Fruit fly (Drosophila melanogaster): ENCODE measurements around the gene nab.

nab gene

dm6 chr3L:4138804-4139521 lies 21.8 kb downstream of the nab start, which contains the start of the genes Rop and Ras64B (continued):
- TF ChIP-seq CG31441 (GFP tag; IDR thresholded peaks at IDR 0.05) (peak; percentile 30; the same call in 1 of the 2 replicates), otp (GFP tag; IDR thresholded peaks at IDR 0.05) (0 out of 3 replicates have a peak, but pooled peaks have one; percentile 10), trh (GFP tag; optimal IDR thresholded peaks at IDR 0.05) (no peak), Atf6 (GFP tag; IDR thresholded peaks at IDR 0.05) (no peak), CG31365 (tag; optimal IDR thresholded peaks at IDR 0.05) (no peak), CTCF (GFP tag; optimal IDR thresholded peaks at IDR 0.05) (peak; percentile 29), dysf (GFP tag; IDR thresholded peaks at IDR 0.05) (no peak), shn (GFP tag; optimal IDR thresholded peaks at IDR 0.05) (peak; percentile 4), CG11560 (tag; IDR thresholded peaks at IDR 0.05) (no peak), org-1 (GFP tag; optimal IDR thresholded peaks at IDR 0.05) (no peak), ash1 (GFP tag; optimal IDR thresholded peaks at IDR 0.05) (peak; percentile 4), chif (GFP tag; optimal IDR thresholded peaks at IDR 0.05) (no peak), her (GFP tag; optimal IDR thresholded peaks at IDR 0.05) (peak; percentile 17), CG8924 (tag; optimal IDR thresholded peaks at IDR 0.05) (peak; percentile 61), zfh2 (GFP tag; optimal IDR thresholded peaks at IDR 0.05) (peak; percentile 1), tna (GFP tag; IDR thresholded peaks at IDR 0.05; ENCODE audit: partially characterized antibody) (peak; percentile 65), cwo (GFP tag; optimal IDR thresholded peaks at IDR 0.05) (no peak), Spps (tag; optimal IDR thresholded peaks at IDR 0.05) (no peak), dpn (GFP tag; optimal IDR thresholded peaks at IDR 0.05) (peak in 1 of 2 experiments; percentile 21), CG12155 (GFP tag; optimal IDR thresholded peaks at IDR 0.05) (peak; percentile 12), CG7271 (tag; optimal IDR thresholded peaks at IDR 0.05) (peak; percentile 1), hkb (optimal IDR thresholded peaks at IDR 0.05) (no peak), hkb (GFP tag; IDR thresholded peaks at IDR 0.05) (no peak), CG34224 (GFP tag; IDR thresholded peaks at IDR 0.05; ENCODE audit: partially characterized antibody) (peak; percentile 86), Trl (optimal IDR thresholded peaks at IDR 0.05) (no peak), Trl (GFP tag; optimal IDR thresholded peaks at IDR 0.05) (peak; percentile 10), CG14050 (GFP tag; IDR thresholded peaks at IDR 0.05) (no peak), phol (tag; optimal IDR thresholded peaks at IDR 0.05) (peak; percentile 62), ato (GFP tag; IDR thresholded peaks at IDR 0.05; ENCODE audit: partially characterized antibody) (peak; percentile 66), pb (GFP tag; optimal IDR thresholded peaks at IDR 0.05) (peak; percentile 30), pita (GFP tag; optimal IDR thresholded peaks at IDR 0.05) (peak; percentile 71), Abd-B (GFP tag; optimal IDR thresholded peaks at IDR 0.05) (peak; percentile 51), YL-1 (GFP tag; optimal IDR thresholded peaks at IDR 0.05) (peak; percentile 99), corto (GFP tag; optimal IDR thresholded peaks at IDR 0.05) (no peak), CG7987 (GFP tag; optimal IDR thresholded peaks at IDR 0.05) (peak; percentile 32), amos (GFP tag; IDR thresholded peaks at IDR 0.05; ENCODE audit: partially characterized antibody) (peak; percentile 94), ftz-f1 (GFP tag; optimal IDR thresholded peaks at IDR 0.05) (peak; percentile 96), CG34376 (GFP tag; optimal IDR thresholded peaks at IDR 0.05) (peak; percentile 65), Hr51 (GFP tag; optimal IDR thresholded peaks at IDR 0.05) (peak in 1 of 2 experiments; percentile 39), Bteb2 (GFP tag; optimal IDR thresholded peaks at IDR 0.05) (peak; percentile 44), ase (GFP tag; IDR thresholded peaks at IDR 0.05) (no peak), B-H2 (GFP tag; optimal IDR thresholded peaks at IDR 0.05) (no peak), luna (GFP tag; optimal IDR thresholded peaks at IDR 0.05) (peak; percentile 32), CkIIα-i1 (GFP tag; IDR thresholded peaks at IDR 0.05) (0 out of 2 replicates have a peak, but pooled peaks have one; percentile 12), Atf3 (GFP tag; optimal IDR thresholded peaks at IDR 0.05) (peak; percentile 32), CG18476 (GFP tag; optimal IDR thresholded peaks at IDR 0.05) (no peak), Max (GFP tag; optimal IDR thresholded peaks at IDR 0.05) (peak; percentile 17), CG17186 (GFP tag; optimal IDR thresholded peaks at IDR 0.05) (peak; percentile 83), CG17829 (tag; optimal IDR thresholded peaks at IDR 0.05) (peak; percentile 56), HmgZ (tag; optimal IDR thresholded peaks at IDR 0.05) (peak; percentile 89)

Data from whole organism, embryonic.